Fruit fly (Drosophila melanogaster) whole organism, pupa: ENCODE measurements around the gene CG13896.

Experiments
- CG10348 ChIP-seq: fragments of 200-800 bp; sonication (Bioruptor generic); IDR thresholded peaks from 2 replicates; pipeline ENCODE4 v1.3.6; 2022; ENCODE audit warnings: missing biosample characterization, missing genetic modification characterization
- CG12605 ChIP-seq: fragments of 200-800 bp; sonication (Bioruptor generic); IDR thresholded peaks from 2 replicates; pipeline ENCODE4 v1.3.6; 2022; ENCODE audit warnings: missing biosample characterization, missing genetic modification characterization
- CG15710 ChIP-seq: fragments of 200-800 bp; sonication (Bioruptor generic); optimal IDR thresholded peaks from 2 replicates; lab custom pipeline; 2018; ENCODE audit warnings: missing biosample characterization, mild to moderate bottlenecking, missing genetic modification characterization, moderate library complexity
- CG34367 ChIP-seq: fragments of 200-800 bp; sonication (Bioruptor generic); optimal IDR thresholded peaks from 2 replicates; lab custom pipeline; 2018; ENCODE audit warnings: missing biosample characterization, mild to moderate bottlenecking, missing genetic modification characterization
- CG8159 ChIP-seq: fragments of 200-800 bp; sonication (Bioruptor generic); optimal IDR thresholded peaks from 3 replicates; lab custom pipeline; 2018; ENCODE audit warnings: missing biosample characterization, mild to moderate bottlenecking, missing genetic modification characterization, moderate library complexity
- CG8301 ChIP-seq: fragments of 200-800 bp; sonication (Bioruptor generic); optimal IDR thresholded peaks from 2 replicates; lab custom pipeline; 2018; ENCODE audit warnings: missing biosample characterization, mild to moderate bottlenecking, missing genetic modification characterization
- CG9948 ChIP-seq: fragments of 200-800 bp; sonication (Bioruptor generic); optimal IDR thresholded peaks from 2 replicates; lab custom pipeline; 2018; ENCODE audit warnings: missing biosample characterization, mild to moderate bottlenecking, missing genetic modification characterization, moderate library complexity
- EcR ChIP-seq: fragments of 200-800 bp; sonication (Bioruptor generic); optimal IDR thresholded peaks from 3 replicates; lab custom pipeline; 2019; ENCODE audit warnings: missing biosample characterization, missing genetic modification characterization, mild to moderate bottlenecking, moderate library complexity, missing genetic modification reagents
- Ets98B ChIP-seq: fragments of 200-800 bp; sonication (Bioruptor generic); IDR thresholded peaks from 2 replicates; pipeline ENCODE4 v1.3.6; 2022; ENCODE audit warnings: missing biosample characterization, missing genetic modification characterization
- Pif1A ChIP-seq: fragments of 200-800 bp; sonication (Bioruptor generic); optimal IDR thresholded peaks from 3 replicates; lab custom pipeline; 2016; ENCODE audit warnings: missing biosample characterization, missing genetic modification characterization
- Pif1B ChIP-seq: fragments of 200-800 bp; sonication (Bioruptor generic); optimal IDR thresholded peaks from 3 replicates; lab custom pipeline; 2016; ENCODE audit warnings: missing biosample characterization, missing genetic modification characterization
- Snoo ChIP-seq: fragments of 200-800 bp; sonication (Bioruptor generic); optimal IDR thresholded peaks from 3 replicates; lab custom pipeline; 2017; ENCODE audit warnings: missing biosample characterization, mild to moderate bottlenecking, missing genetic modification characterization, inconsistent platforms
- rn ChIP-seq: fragments of 200-800 bp; sonication (Bioruptor generic); IDR thresholded peaks from 2 replicates; pipeline ENCODE4 v1.3.6; 2022; ENCODE audit warnings: missing biosample characterization, missing genetic modification characterization

DNA sequence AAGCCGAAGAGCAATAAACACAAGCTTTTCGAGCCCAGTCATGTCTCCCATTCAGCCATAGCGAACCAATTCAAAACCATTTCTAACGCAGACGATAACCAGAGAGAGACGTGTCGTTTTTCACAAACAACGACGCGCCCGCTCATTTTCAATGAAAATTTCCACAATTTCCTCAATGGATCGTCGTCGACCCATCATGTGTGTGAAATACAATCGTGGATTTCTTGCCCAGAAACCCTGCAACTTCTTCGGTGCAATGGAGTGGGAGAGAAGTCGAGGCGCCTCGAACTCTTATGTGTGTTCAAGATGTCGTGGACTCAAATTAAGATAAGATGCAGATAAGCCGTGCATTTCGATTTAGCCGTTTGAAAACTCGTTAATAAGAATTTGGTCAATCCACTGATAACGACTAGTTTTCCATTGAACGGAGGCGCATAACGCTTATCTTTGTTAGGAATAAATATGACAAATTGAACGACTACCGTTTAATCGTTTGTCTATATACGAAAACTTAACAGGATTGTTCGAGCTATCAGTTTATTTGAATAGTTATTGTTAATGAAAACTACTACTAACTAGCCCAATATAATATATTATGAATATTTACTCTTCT is 36.2 kb upstream of the CG13896 start:
- TF ChIP-seq EcR (GFP tag; lab: Kevin White, UChicago) (no peak), Pif1A (GFP tag; lab: Kevin White, UChicago) (no peak), CG8301 (tag; lab: Kevin White, UChicago) (no peak), CG15710 (tag; lab: Kevin White, UChicago) (no peak), CG10348 (GFP tag; lab: Robert Waterston, UW) (no peak), rn (GFP tag; lab: Robert Waterston, UW) (no peak), CG9948 (no peak), CG34367 (no peak), CG12605 (GFP tag; lab: Robert Waterston, UW) (no peak), Snoo (tag; lab: Kevin White, UChicago) (no peak), Pif1B (no peak), CG8159 (tag; lab: Kevin White, UChicago) (no peak), Ets98B (GFP tag; lab: Robert Waterston, UW) (no peak)
